Worm (Caenorhabditis elegans) whole organism, L4/young adult: Measurements from ENCODE around the gene ZK813.7.

ENCODE experiments used
- W03F9.2 ChIP-seq: fragments of 150-350 bp; optimal IDR thresholded peaks from 2 replicates; lab custom pipeline; 2014; ENCODE audit warnings: missing biosample characterization, missing genetic modification characterization
- dao-5 ChIP-seq: sonication (generic microtip); optimal IDR thresholded peaks from 2 replicates; lab custom pipeline; 2016; ENCODE audit warnings: missing genotype, missing genetic modification characterization, moderate library complexity, missing compliant biosample characterization
- him-1 ChIP-seq: sonication (generic microtip); optimal IDR thresholded peaks from 2 replicates; lab custom pipeline; 2016; ENCODE audit warnings: missing genotype, missing genetic modification reagents, missing genetic modification characterization, missing compliant biosample characterization

ZK813.7 gene

DNA sequence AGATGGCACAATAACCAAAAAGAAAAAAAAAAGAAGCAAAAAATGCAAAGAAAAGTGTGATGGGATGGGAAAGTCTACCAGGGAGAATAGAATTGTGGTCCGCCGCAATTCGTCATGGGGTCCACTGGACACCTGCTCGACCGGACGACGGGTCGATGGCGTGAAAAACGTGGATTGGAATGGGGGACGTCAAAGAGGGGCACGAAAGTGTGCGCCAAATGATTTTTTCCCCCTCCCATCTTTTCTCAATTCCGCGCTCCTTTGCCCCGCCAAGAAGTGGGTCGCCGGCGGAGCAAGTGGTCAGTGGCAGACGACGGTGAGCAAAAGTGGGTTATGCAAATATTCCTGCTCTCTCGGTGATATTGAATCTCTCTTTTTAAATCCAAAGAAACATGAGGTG, 23.3 kb downstream of the ZK813.7 start:
- TF ChIP-seq W03F9.2 (tag; lab: Kevin White, UChicago) = no peak
- TF ChIP-seq dao-5 (tag; lab: Kevin White, UChicago) = no peak
- no peak for TF ChIP-seq him-1 (tag; lab: Kevin White, UChicago)

ce11 chrX:3469332-3469731, 24.7 kb downstream of the ZK813.7 start:
- no peak for TF ChIP-seq him-1 (tag; lab: Kevin White, UChicago)
- TF ChIP-seq dao-5 (tag; lab: Kevin White, UChicago) = no peak
- no peak for TF ChIP-seq W03F9.2 (tag; lab: Kevin White, UChicago)

- TF ChIP-seq dao-5 (tag; lab: Kevin White, UChicago) (no peak), W03F9.2 (tag; lab: Kevin White, UChicago) (no peak), him-1 (tag; lab: Kevin White, UChicago) (no peak)
Measured at ce11 chrX:3470307-3470706, 25.7 kb downstream of the ZK813.7 start.

DNA sequence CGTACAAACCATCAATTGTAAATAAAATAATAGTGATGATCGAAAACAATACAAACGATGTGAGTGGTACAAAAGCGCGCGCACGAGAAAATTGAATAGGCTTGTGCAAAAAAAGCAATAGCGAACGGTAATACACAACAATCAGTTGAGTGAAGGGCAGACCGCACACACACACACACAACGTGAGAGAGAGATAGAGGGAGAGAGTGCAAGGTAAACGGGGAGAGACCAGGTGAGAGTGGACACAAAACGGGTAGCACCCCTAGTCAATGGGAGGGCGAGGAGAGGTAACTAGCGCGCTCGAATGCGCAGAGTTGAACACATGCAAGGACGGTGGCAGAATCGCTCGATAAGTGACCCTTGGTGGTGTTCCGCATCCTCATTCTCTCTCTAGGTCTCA, 27.6 kb downstream of the ZK813.7 start:
- TF ChIP-seq dao-5 (tag; lab: Kevin White, UChicago) (no peak), W03F9.2 (tag; lab: Kevin White, UChicago) (no peak), him-1 (tag; lab: Kevin White, UChicago) (no peak)

ce11 chrX:3473793-3474192, 29.2 kb downstream of the ZK813.7 start:
- no peak for TF ChIP-seq him-1 (tag; lab: Kevin White, UChicago)
- no peak for TF ChIP-seq dao-5 (tag; lab: Kevin White, UChicago)
- no peak for TF ChIP-seq W03F9.2 (tag; lab: Kevin White, UChicago)

DNA sequence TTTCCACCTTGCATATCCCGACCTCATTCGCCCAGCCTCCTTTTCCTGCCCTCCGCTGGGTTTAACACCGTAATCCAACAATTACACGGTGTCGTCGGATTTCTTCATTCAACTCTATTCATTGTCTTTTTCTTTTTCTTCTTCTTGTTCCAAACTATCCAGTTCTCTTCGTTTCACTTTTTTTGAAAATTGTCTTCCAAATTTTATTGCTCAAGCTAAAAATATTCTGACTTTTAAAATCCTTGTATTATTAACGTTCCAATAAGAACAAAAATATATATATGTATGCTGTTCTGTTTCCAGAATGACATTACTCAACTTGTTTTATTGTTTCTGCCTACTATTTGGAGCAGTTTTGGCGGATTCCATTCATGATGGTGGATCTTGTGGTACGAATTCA, 35.3 kb downstream of the ZK813.7 start, which contains the start of gene wrt-6:
TSS of gene wrt-6 (plus strand) at position 301 of the 400 bp plus-strand sequence.
- TF ChIP-seq him-1 (tag; lab: Kevin White, UChicago) (no peak), dao-5 (tag; lab: Kevin White, UChicago) (no peak), W03F9.2 (tag; lab: Kevin White, UChicago) (no peak)

DNA sequence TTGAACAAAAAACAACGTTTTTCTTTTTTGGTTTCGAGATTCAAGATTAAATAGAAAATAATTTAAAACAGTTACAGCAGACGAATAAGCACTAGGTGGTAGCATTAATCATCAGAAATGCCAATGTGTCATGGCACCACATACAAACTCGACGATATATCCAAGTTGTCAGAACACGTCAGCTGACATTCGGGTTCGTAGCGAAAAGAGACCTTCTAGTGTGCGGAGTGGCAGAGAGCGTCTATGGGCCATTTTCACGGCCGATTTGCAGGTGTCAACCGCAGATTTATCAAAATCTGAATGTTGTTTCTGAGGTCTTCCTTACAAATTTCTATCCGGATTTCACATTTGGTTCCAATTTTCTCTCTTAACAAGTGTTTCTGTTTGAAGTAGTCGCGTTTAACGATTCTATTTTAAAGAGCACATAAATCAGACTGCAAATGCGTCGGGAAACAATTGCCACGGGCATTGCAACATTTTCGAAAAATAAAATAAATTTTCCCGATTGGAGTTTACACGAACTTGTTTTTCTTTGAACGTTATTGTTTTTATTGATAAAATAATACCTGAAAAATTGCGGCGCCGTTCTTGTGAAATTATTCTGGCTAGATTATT, 43.6 kb downstream of the ZK813.7 start:
- TF ChIP-seq him-1 (tag; lab: Kevin White, UChicago) = no peak
- no peak for TF ChIP-seq W03F9.2 (tag; lab: Kevin White, UChicago)
- TF ChIP-seq dao-5 (tag; lab: Kevin White, UChicago) = no peak

- no peak for TF ChIP-seq dao-5 (tag; lab: Kevin White, UChicago)
Measured at ce11 chrX:3488993-3489392, 44.4 kb downstream of the ZK813.7 start, which contains the start of gene C12D12.3. Gene C12D12.3, plus strand, starts transcription at chrX:3489293.

DNA sequence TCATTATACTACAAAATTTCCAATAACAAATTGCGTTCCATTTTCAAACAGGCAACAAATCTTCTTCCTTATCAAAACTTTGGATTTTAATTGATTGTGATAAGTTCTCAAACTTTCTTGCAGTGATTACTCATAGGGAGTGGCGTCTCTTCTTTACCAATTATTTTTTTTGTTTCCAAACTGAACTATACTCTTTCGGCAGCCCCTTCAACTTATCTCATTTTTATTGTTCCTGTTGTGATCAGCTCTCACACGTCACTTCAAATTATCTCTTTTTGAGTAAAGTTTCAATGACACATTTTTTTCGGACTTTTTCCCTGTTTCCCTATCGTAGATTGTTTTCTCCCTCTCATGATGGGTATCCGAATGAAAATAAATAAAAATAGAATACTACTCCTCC, 47.8 kb downstream of the ZK813.7 start:
- TF ChIP-seq W03F9.2 (tag; lab: Kevin White, UChicago) (no peak), him-1 (tag; lab: Kevin White, UChicago) (no peak), dao-5 (tag; lab: Kevin White, UChicago) (no peak)

ce11 chrX:3494634-3495033, 50.0 kb downstream of the ZK813.7 start:
- TF ChIP-seq W03F9.2 (tag; lab: Kevin White, UChicago) = no peak
- TF ChIP-seq dao-5 (tag; lab: Kevin White, UChicago) = no peak
